Fruit fly (Drosophila melanogaster) whole organism, embryonic: Measurements from ENCODE around the gene lark.

ENCODE experiments used
- Ada2b ChIP-seq: fragments of 200-800 bp; sonication (Bioruptor generic); IDR thresholded peaks from 2 replicates; pipeline ENCODE4 v1.3.6; 2022; ENCODE audit warnings: missing biosample characterization, missing genetic modification characterization
- Atf3 ChIP-seq: fragments of 200-800 bp; sonication (Bioruptor generic); optimal IDR thresholded peaks from 3 replicates; lab custom pipeline; 2016; ENCODE audit warnings: missing biosample characterization, missing genetic modification characterization
- B-H1 ChIP-seq: fragments of 200-800 bp; sonication (Bioruptor generic); IDR thresholded peaks from 3 replicates; pipeline ENCODE4 v1.3.6; 2022; ENCODE audit warnings: missing biosample characterization, missing genetic modification characterization
- Blimp-1 ChIP-seq: fragments of 200-800 bp; sonication (Bioruptor generic); optimal IDR thresholded peaks from 3 replicates; lab custom pipeline; 2018; ENCODE audit warnings: missing biosample characterization, missing genetic modification characterization, mild to moderate bottlenecking, moderate library complexity, missing genetic modification reagents
- C15 ChIP-seq: fragments of 200-800 bp; sonication (Bioruptor generic); IDR thresholded peaks from 3 replicates; pipeline ENCODE4 v1.3.6; 2022; ENCODE audit warnings: missing biosample characterization, missing genetic modification characterization
- CG10543 ChIP-seq: fragments of 200-800 bp; sonication (Bioruptor generic); optimal IDR thresholded peaks from 3 replicates; lab custom pipeline; 2017; ENCODE audit warnings: missing biosample characterization, mild to moderate bottlenecking, missing genetic modification characterization, moderate library complexity
- CG13624 ChIP-seq: fragments of 200-800 bp; sonication (Bioruptor generic); optimal IDR thresholded peaks from 2 replicates; lab custom pipeline; 2016; ENCODE audit warnings: missing biosample characterization, missing genetic modification characterization
- CG14014 ChIP-seq: fragments of 200-800 bp; sonication (Bioruptor generic); IDR thresholded peaks from 2 replicates; pipeline ENCODE4 v1.3.6; 2022; ENCODE audit warnings: missing biosample characterization, missing genetic modification characterization
- CG17802 ChIP-seq: fragments of 200-800 bp; sonication (Bioruptor generic); optimal IDR thresholded peaks from 2 replicates; lab custom pipeline; 2018; ENCODE audit warnings: missing biosample characterization, mild to moderate bottlenecking, missing genetic modification characterization, moderate library complexity
- CG31365 ChIP-seq: fragments of 200-800 bp; sonication (Bioruptor generic); optimal IDR thresholded peaks from 2 replicates; lab custom pipeline; 2018; ENCODE audit warnings: missing biosample characterization, mild to moderate bottlenecking, missing genetic modification characterization
- CG3726 ChIP-seq: fragments of 200-800 bp; sonication (Bioruptor generic); IDR thresholded peaks from 3 replicates; pipeline ENCODE4, ENCODE4 v1.3.6; 2022; ENCODE audit warnings: missing biosample characterization, missing genetic modification characterization
- CG3995 ChIP-seq: fragments of 200-800 bp; sonication (Bioruptor generic); optimal IDR thresholded peaks from 3 replicates; lab custom pipeline; 2016; ENCODE audit warnings: missing biosample characterization, missing genetic modification characterization
- CG5953 ChIP-seq: fragments of 200-800 bp; sonication (Bioruptor generic); IDR thresholded peaks from 2 replicates; pipeline ENCODE4 v1.3.6; 2022; ENCODE audit warnings: missing biosample characterization, missing genetic modification characterization
- CG6175 ChIP-seq: fragments of 200-800 bp; sonication (Bioruptor generic); IDR thresholded peaks from 3 replicates; pipeline ENCODE4 v1.3.6; 2022; ENCODE audit warnings: missing biosample characterization, missing genetic modification characterization
- CG6813 ChIP-seq: fragments of 200-800 bp; sonication (Bioruptor generic); optimal IDR thresholded peaks from 2 replicates; lab custom pipeline; 2017; ENCODE audit warnings: missing biosample characterization, missing genetic modification characterization, mild to moderate bottlenecking, moderate library complexity, missing genetic modification reagents
- D19A ChIP-seq: fragments of 200-800 bp; optimal IDR thresholded peaks from 3 replicates; lab custom pipeline; 2019; ENCODE audit warnings: missing biosample characterization, mild to moderate bottlenecking, missing genetic modification characterization, moderate library complexity
- Dbx ChIP-seq: fragments of 200-800 bp; sonication (Bioruptor generic); IDR thresholded peaks from 3 replicates; pipeline ENCODE4 v1.3.6; 2022; ENCODE audit warnings: missing biosample characterization, missing genetic modification characterization
- Dip2 ChIP-seq: fragments of 200-800 bp; sonication (Bioruptor generic); IDR thresholded peaks from 2 replicates; pipeline ENCODE4 v1.3.6; 2022; ENCODE audit warnings: missing biosample characterization, missing genetic modification characterization
- Doc3 ChIP-seq: fragments of 200-800 bp; sonication (Bioruptor generic); IDR thresholded peaks from 3 replicates; pipeline ENCODE4 v1.3.6; 2022; ENCODE audit warnings: missing biosample characterization, missing genetic modification characterization; ENCODE audit not compliant: partially characterized antibody
- Ets65A ChIP-seq: fragments of 200-800 bp; sonication (Bioruptor generic); peaks from one replicate; lab custom pipeline; 2016; ENCODE audit warnings: missing biosample characterization, missing genetic modification characterization
- HLHmδ ChIP-seq: fragments of 200-800 bp; sonication (Bioruptor generic); optimal IDR thresholded peaks from 2 replicates; lab custom pipeline; 2018; ENCODE audit warnings: missing biosample characterization, mild to moderate bottlenecking, missing genetic modification characterization, moderate library complexity
- Hr3 ChIP-seq: fragments of 200-800 bp; sonication (Bioruptor generic); optimal IDR thresholded peaks from 3 replicates; lab custom pipeline; 2016; ENCODE audit warnings: missing biosample characterization, missing genetic modification characterization
- Mes4 ChIP-seq: fragments of 200-800 bp; sonication (Bioruptor generic); optimal IDR thresholded peaks from 2 replicates; lab custom pipeline; 2016; ENCODE audit warnings: missing biosample characterization, missing genetic modification characterization
- Neu2 ChIP-seq: fragments of 200-800 bp; sonication (Bioruptor generic); optimal IDR thresholded peaks from 3 replicates; lab custom pipeline; 2016; ENCODE audit warnings: missing biosample characterization, missing genetic modification characterization, borderline replicate concordance
- NfI ChIP-seq: fragments of 200-800 bp; sonication (Bioruptor generic); optimal IDR thresholded peaks from 3 replicates; lab custom pipeline; 2018; ENCODE audit warnings: missing biosample characterization, mild to moderate bottlenecking, missing genetic modification characterization, moderate library complexity
- Oli ChIP-seq: fragments of 200-800 bp; sonication (Bioruptor generic); optimal IDR thresholded peaks from 2 replicates; lab custom pipeline; 2018; ENCODE audit warnings: missing biosample characterization, mild to moderate bottlenecking, missing genetic modification characterization, moderate library complexity
- Ravus ChIP-seq: fragments of 200-800 bp; sonication (Bioruptor generic); IDR thresholded peaks from 2 replicates; pipeline ENCODE4 v1.3.6; 2022; ENCODE audit warnings: missing biosample characterization, missing genetic modification characterization
- Sox102F ChIP-seq: fragments of 200-800 bp; sonication (Bioruptor generic); optimal IDR thresholded peaks from 2 replicates; lab custom pipeline; 2018; ENCODE audit warnings: missing biosample characterization, mild to moderate bottlenecking, missing genetic modification characterization, moderate library complexity
- Sry-δ ChIP-seq: fragments of 200-800 bp; sonication (Bioruptor generic); optimal IDR thresholded peaks from 2 replicates; lab custom pipeline; 2016; ENCODE audit warnings: missing biosample characterization, missing genetic modification characterization
- abd-A ChIP-seq: fragments of 200-800 bp; sonication (Bioruptor generic); optimal IDR thresholded peaks from 3 replicates; lab custom pipeline; 2019; ENCODE audit warnings: missing biosample characterization, mild to moderate bottlenecking, missing genetic modification characterization, moderate library complexity
- crc ChIP-seq: fragments of 200-800 bp; sonication (Bioruptor generic); optimal IDR thresholded peaks from 2 replicates; lab custom pipeline; 2016; ENCODE audit warnings: missing biosample characterization, missing genetic modification characterization
- dmrt99B ChIP-seq: fragments of 200-800 bp; sonication (Bioruptor generic); optimal IDR thresholded peaks from 2 replicates; lab custom pipeline; 2018; ENCODE audit warnings: missing biosample characterization, mild to moderate bottlenecking, missing genetic modification characterization, moderate library complexity
- dpn ChIP-seq, 2 experiments: fragments of 200-800 bp; sonication (Bioruptor generic); optimal IDR thresholded peaks; 3 replicates each; lab custom pipeline; 2016; ENCODE audit warnings: missing biosample characterization in 2 of 2, missing genetic modification characterization in 2 of 2
- esg ChIP-seq: fragments of 200-800 bp; sonication (Bioruptor generic); conservative IDR thresholded peaks from 2 replicates; pipeline ENCODE4 v1.3.6; 2022; ENCODE audit warnings: missing biosample characterization, missing genetic modification characterization
- exex ChIP-seq: fragments of 200-800 bp; sonication (Bioruptor generic); optimal IDR thresholded peaks from 4 replicates; lab custom pipeline; 2018; ENCODE audit warnings: missing biosample characterization, mild to moderate bottlenecking, missing genetic modification characterization, moderate library complexity
- fd3F ChIP-seq: fragments of 200-800 bp; sonication (Bioruptor generic); optimal IDR thresholded peaks from 2 replicates; lab custom pipeline; 2018; ENCODE audit warnings: missing biosample characterization, mild to moderate bottlenecking, missing genetic modification characterization, moderate library complexity
- gcm2 ChIP-seq: fragments of 200-800 bp; sonication (Bioruptor generic); optimal IDR thresholded peaks from 2 replicates; lab custom pipeline; 2016; ENCODE audit warnings: missing biosample characterization, missing genetic modification characterization
- grn ChIP-seq: fragments of 200-800 bp; sonication (Bioruptor generic); optimal IDR thresholded peaks from 3 replicates; lab custom pipeline; 2017; ENCODE audit warnings: missing biosample characterization, missing genetic modification characterization
- gsb-n ChIP-seq: fragments of 200-800 bp; sonication (Bioruptor generic); optimal IDR thresholded peaks from 3 replicates; lab custom pipeline; 2018; ENCODE audit warnings: missing biosample characterization, mild to moderate bottlenecking, missing genetic modification characterization
- ham ChIP-seq: fragments of 200-800 bp; sonication (Bioruptor generic); IDR thresholded peaks from 2 replicates; pipeline ENCODE4 v1.3.6; 2022; ENCODE audit warnings: missing biosample characterization, missing genetic modification characterization
- hkb ChIP-seq, 2 experiments: fragments of 200-800 bp in 1 of 2; fragments of >200 bp in 1 of 2; sonication (Bioruptor generic) in 1 of 2; IDR thresholded peaks in 1 of 2; optimal IDR thresholded peaks in 1 of 2; 2 replicates each; pipeline versions ENCODE4 v1.3.6 to Lab custom; 2017 to 2022; ENCODE audit warnings: missing biosample characterization in 1 of 2, missing genetic modification characterization in 1 of 2
- ind ChIP-seq: fragments of 200-800 bp; sonication (Bioruptor generic); optimal IDR thresholded peaks from 3 replicates; lab custom pipeline; 2016; ENCODE audit warnings: missing biosample characterization, missing genetic modification characterization
- jing ChIP-seq: fragments of 200-800 bp; sonication (Bioruptor generic); optimal IDR thresholded peaks from 2 replicates; lab custom pipeline; 2018; ENCODE audit warnings: missing biosample characterization, mild to moderate bottlenecking, missing genetic modification characterization
- kni ChIP-seq: fragments of 200-800 bp; sonication (Bioruptor generic); optimal IDR thresholded peaks from 3 replicates; lab custom pipeline; 2017; ENCODE audit warnings: mild to moderate bottlenecking, missing biosample characterization, missing genetic modification reagents, missing genetic modification characterization
- peb ChIP-seq: fragments of 200-800 bp; sonication (Bioruptor generic); IDR thresholded peaks from 2 replicates; pipeline ENCODE4 v1.3.6; 2022; ENCODE audit warnings: missing biosample characterization, missing genetic modification characterization
- psq ChIP-seq: fragments of 200-800 bp; sonication (Bioruptor generic); optimal IDR thresholded peaks from 2 replicates; lab custom pipeline; 2017; ENCODE audit warnings: missing biosample characterization, missing genetic modification characterization
- ranshi ChIP-seq: fragments of 200-800 bp; sonication (Bioruptor generic); IDR thresholded peaks from 2 replicates; pipeline ENCODE4 v1.3.6; 2022; ENCODE audit warnings: missing biosample characterization, missing genetic modification characterization
- slp2 ChIP-seq: fragments of 200-800 bp; sonication (Bioruptor generic); optimal IDR thresholded peaks from 2 replicates; lab custom pipeline; 2016; ENCODE audit warnings: missing biosample characterization, missing genetic modification characterization
- tap ChIP-seq: fragments of 200-800 bp; optimal IDR thresholded peaks from 3 replicates; lab custom pipeline; 2019; ENCODE audit warnings: missing biosample characterization, mild to moderate bottlenecking, missing genetic modification characterization, moderate library complexity
- twi ChIP-seq: fragments of 200-800 bp; optimal IDR thresholded peaks from 2 replicates; lab custom pipeline; 2019; ENCODE audit warnings: missing biosample characterization, mild to moderate bottlenecking, missing genetic modification characterization, moderate library complexity
- wek ChIP-seq: fragments of 200-800 bp; sonication (Bioruptor generic); optimal IDR thresholded peaks from 3 replicates; lab custom pipeline; 2018; ENCODE audit warnings: missing biosample characterization, mild to moderate bottlenecking, missing genetic modification characterization, moderate library complexity

lark gene

DNA sequence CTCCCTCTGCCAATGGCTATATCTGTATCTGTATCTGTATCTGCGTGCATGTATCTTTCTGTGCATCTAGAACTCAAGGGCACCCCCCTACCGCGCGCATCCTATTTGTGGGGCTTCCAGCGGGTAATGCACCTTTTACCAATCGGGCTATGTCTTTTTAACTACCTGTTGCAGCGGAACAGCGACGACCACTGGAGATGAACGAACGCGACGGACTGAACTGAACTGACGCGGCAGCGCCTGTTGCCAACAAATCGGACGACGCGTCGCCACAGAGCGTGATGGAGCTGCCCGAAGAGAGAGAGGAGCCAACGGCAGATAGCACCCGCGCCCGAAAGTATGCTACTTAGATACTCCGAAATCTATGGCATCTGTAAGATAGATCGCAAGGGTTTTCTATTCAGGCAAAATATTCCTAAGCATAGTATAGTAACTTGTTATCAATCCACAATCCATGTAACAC lies 5.9 kb downstream of the lark start, which contains the start of gene Cln7 (continued):
- TF ChIP-seq Ada2b (no peak), Neu2 (GFP tag; lab: Kevin White, UChicago) (no peak), twi (tag; lab: Kevin White, UChicago) (no peak), CG31365 (tag; lab: Kevin White, UChicago) (peak; percentile 1), jing (no peak), CG17802 (tag; lab: Kevin White, UChicago) (no peak), Oli (tag; lab: Kevin White, UChicago) (no peak), crc (GFP tag; lab: Kevin White, UChicago) (no peak), NfI (GFP tag; lab: Kevin White, UChicago) (peak; percentile 11), ranshi (GFP tag; lab: Robert Waterston, UW) (no peak; the same call in 1 of the 2 replicates), kni (peak; percentile 89), Dip2 (GFP tag; lab: Robert Waterston, UW) (no peak), hkb (optimal IDR thresholded peaks at IDR 0.05; lab: Kevin White, UChicago) (no peak), hkb (GFP tag; IDR thresholded peaks at IDR 0.05; lab: Robert Waterston, UW) (peak; percentile 58), slp2 (no peak), psq (GFP tag; lab: Kevin White, UChicago) (no peak), CG13624 (GFP tag; lab: Kevin White, UChicago) (peak; percentile 9), Sry-δ (GFP tag; lab: Kevin White, UChicago) (no peak), gcm2 (GFP tag; lab: Kevin White, UChicago) (no peak), esg (no peak), grn (GFP tag; lab: Kevin White, UChicago) (peak; percentile 80), Atf3 (GFP tag; lab: Kevin White, UChicago) (no peak), CG5953 (GFP tag; lab: Robert Waterston, UW) (no peak), Ets65A (no peak), HLHmδ (GFP tag; lab: Kevin White, UChicago) (peak; percentile 80), Mes4 (no peak), wek (GFP tag; lab: Kevin White, UChicago) (peak; percentile 48), Doc3 (GFP tag; lab: Robert Waterston, UW) (no peak), Dbx (GFP tag; lab: Robert Waterston, UW) (peak; percentile 58; the same call in 1 of the 3 replicates), CG3726 (GFP tag; lab: Robert Waterston, UW) (no peak), ham (GFP tag; lab: Robert Waterston, UW) (no peak), ind (GFP tag; lab: Kevin White, UChicago) (no peak), CG3995 (GFP tag; lab: Kevin White, UChicago) (no peak), CG6813 (GFP tag; lab: Kevin White, UChicago) (peak; percentile 14), C15 (peak; percentile 29; the same call in 1 of the 3 replicates), D19A (tag; lab: Kevin White, UChicago) (peak; percentile 28), Sox102F (no peak), CG6175 (GFP tag; lab: Robert Waterston, UW) (peak; percentile 29; the same call in 1 of the 3 replicates), Ravus (GFP tag; lab: Robert Waterston, UW) (no peak), CG10543 (GFP tag; lab: Kevin White, UChicago) (peak; percentile 56), dpn (GFP tag; optimal IDR thresholded peaks at IDR 0.05; lab: Kevin White, UChicago) (no peak), gsb-n (tag; lab: Kevin White, UChicago) (peak; percentile 23), dmrt99B (tag; lab: Kevin White, UChicago) (no peak), Hr3 (GFP tag; lab: Kevin White, UChicago) (no peak), exex (tag; lab: Kevin White, UChicago) (peak; percentile 43), B-H1 (GFP tag; lab: Robert Waterston, UW) (no peak), CG14014 (peak; percentile 44; the same call in 1 of the 2 replicates), tap (tag; lab: Kevin White, UChicago) (no peak), Blimp-1 (GFP tag; lab: Kevin White, UChicago) (no peak), peb (GFP tag; lab: Robert Waterston, UW) (no peak), fd3F (GFP tag; lab: Kevin White, UChicago) (no peak), abd-A (tag; lab: Kevin White, UChicago) (no peak)
